Fruit fly (Drosophila melanogaster): ENCODE measurements around the gene ppk16.

ppk16 gene

DNA sequence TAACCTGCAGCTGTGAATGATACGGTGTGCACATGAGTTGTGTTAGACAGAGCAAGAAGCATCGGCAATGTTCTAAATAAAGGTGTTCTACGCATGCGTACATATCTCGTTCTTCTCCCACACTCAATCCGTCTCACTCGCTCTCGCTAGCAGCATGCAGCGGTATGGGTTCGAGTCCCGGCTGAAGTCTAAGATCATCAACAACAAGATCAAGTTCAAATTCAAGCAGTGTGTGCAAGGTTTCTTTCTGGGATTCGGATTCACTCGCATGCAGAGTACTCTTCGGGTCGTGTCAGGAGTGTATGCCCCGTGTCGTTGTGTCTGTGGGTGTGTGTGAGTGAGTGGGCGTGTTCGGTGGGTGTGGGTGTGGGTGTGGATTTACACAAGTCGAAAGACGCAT is 43.6 kb downstream of the ppk16 start (continued):
- TF ChIP-seq Hmr (GFP tag; optimal IDR thresholded peaks at IDR 0.05) = no peak
- no peak for TF ChIP-seq toy (GFP tag; IDR thresholded peaks at IDR 0.05)
- TF ChIP-seq CG13775 (GFP tag; optimal IDR thresholded peaks at IDR 0.05) = no peak
- no peak for TF ChIP-seq CG17186 (GFP tag; optimal IDR thresholded peaks at IDR 0.05)
- peak; percentile 35 for TF ChIP-seq CG8290 (GFP tag; optimal IDR thresholded peaks at IDR 0.05)
- TF ChIP-seq CG8290 (tag; optimal IDR thresholded peaks at IDR 0.05) = no peak
- TF ChIP-seq CG1832 (GFP tag; optimal IDR thresholded peaks at IDR 0.05) = peak; percentile 74
- no peak for TF ChIP-seq CG7786 (GFP tag; optimal IDR thresholded peaks at IDR 0.05)
- no peak for TF ChIP-seq croc (GFP tag; conservative IDR thresholded peaks at IDR 0.05)
- no peak for TF ChIP-seq MESR4 (GFP tag; optimal IDR thresholded peaks at IDR 0.05)
- no peak for TF ChIP-seq hkb (optimal IDR thresholded peaks at IDR 0.05)
- TF ChIP-seq hkb (GFP tag; IDR thresholded peaks at IDR 0.05) = no peak
- peak; percentile 37 for TF ChIP-seq cg (GFP tag; optimal IDR thresholded peaks at IDR 0.05)
- no peak for TF ChIP-seq ci (GFP tag; IDR thresholded peaks at IDR 0.05)
- no peak for TF ChIP-seq az2 (GFP tag; optimal IDR thresholded peaks at IDR 0.05)
- no peak for TF ChIP-seq CG18262 (tag; optimal IDR thresholded peaks at IDR 0.05)
- no peak for TF ChIP-seq zen2 (GFP tag; IDR thresholded peaks at IDR 0.05; ENCODE audit: partially characterized antibody)
- TF ChIP-seq pnt (GFP tag; optimal IDR thresholded peaks at IDR 0.05) = no peak
- peak; percentile 95 for TF ChIP-seq CG2199 (GFP tag; IDR thresholded peaks at IDR 0.05)
- 0 out of 2 replicates have a peak, but pooled peaks have one; percentile 23 for TF ChIP-seq CG10321 (GFP tag; IDR thresholded peaks at IDR 0.05)
- TF ChIP-seq CG10147 (GFP tag; optimal IDR thresholded peaks at IDR 0.05) = no peak
- TF ChIP-seq Xrp1 (GFP tag; IDR thresholded peaks at IDR 0.05) = no peak
- TF ChIP-seq CG10959 (GFP tag; IDR thresholded peaks at IDR 0.05) = no peak
- peak; percentile 4 for TF ChIP-seq CG17829 (tag; optimal IDR thresholded peaks at IDR 0.05)
- TF ChIP-seq CG2202 (tag; optimal IDR thresholded peaks at IDR 0.05) = no peak

DNA sequence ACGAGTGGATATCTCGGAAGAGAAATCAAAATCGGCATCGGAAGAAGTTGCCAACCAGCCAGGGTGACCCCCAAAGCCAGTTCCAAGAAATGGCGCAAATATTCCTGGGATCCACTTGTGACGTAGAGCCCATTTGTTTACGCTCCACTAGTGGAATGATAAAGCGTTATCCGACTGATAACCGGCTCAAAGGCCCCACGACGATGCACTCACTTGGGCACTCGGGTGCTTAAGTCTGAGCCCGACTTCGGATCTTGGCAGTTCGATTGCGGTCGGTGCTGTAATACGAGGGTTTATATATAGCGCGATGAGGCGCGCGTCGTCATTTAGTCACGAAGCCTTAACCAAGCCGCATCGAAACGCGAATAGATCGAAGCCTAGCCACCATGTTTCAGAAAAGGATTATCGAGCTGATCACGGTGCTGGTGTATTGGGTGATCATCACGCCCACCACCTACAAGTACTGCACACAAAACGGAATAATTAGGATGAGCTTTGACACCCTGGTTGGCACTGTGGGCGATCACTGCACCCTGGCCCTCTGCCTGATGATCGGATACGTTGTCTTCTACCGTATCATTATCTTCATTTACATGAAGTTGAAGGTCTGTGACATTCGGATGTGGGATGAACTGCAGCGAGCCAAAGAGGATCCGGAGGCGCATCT is 45.1 kb downstream of the ppk16 start, which contains the start of gene CG13116:
TSS of gene CG13116 (plus strand) at position 323 of the 667 bp plus-strand sequence.
- TF ChIP-seq Ets65A (GFP tag) = peak; percentile 56
- TF ChIP-seq CG12769 (tag; optimal IDR thresholded peaks at IDR 0.05) = peak; percentile 18
- peak; percentile 70; the same call in 2 of the 3 replicates for TF ChIP-seq z (GFP tag; IDR thresholded peaks at IDR 0.05)
- TF ChIP-seq Deaf1 (tag; optimal IDR thresholded peaks at IDR 0.05) = peak; percentile 76
- no peak for TF ChIP-seq sd (tag; optimal IDR thresholded peaks at IDR 0.05)

dm6 chr2L:9728791-9729190 is 46.0 kb downstream of the ppk16 start:
- TF ChIP-seq vvl (GFP tag; IDR thresholded peaks at IDR 0.05) (peak; percentile 69), slou (GFP tag; optimal IDR thresholded peaks at IDR 0.05) (no peak), oc (tag; optimal IDR thresholded peaks at IDR 0.05) (peak; percentile 67), ind (GFP tag; optimal IDR thresholded peaks at IDR 0.05) (no peak), Blimp-1 (GFP tag; optimal IDR thresholded peaks at IDR 0.05) (peak; percentile 10), Doc3 (GFP tag; IDR thresholded peaks at IDR 0.05; ENCODE audit: partially characterized antibody) (no peak), Ets65A (GFP tag) (no peak), chinmo (GFP tag; IDR thresholded peaks at IDR 0.05; ENCODE audit: partially characterized antibody) (peak; percentile 75; the same call in 2 of the 4 replicates), CG13894 (tag; optimal IDR thresholded peaks at IDR 0.05) (peak; percentile 76), cas (GFP tag; IDR thresholded peaks at IDR 0.05) (no peak), PHDP (tag; optimal IDR thresholded peaks at IDR 0.05) (no peak), mam (GFP tag; optimal IDR thresholded peaks at IDR 0.05) (no peak), Spps (tag; optimal IDR thresholded peaks at IDR 0.05) (no peak), tgo (GFP tag; IDR thresholded peaks at IDR 0.05) (no peak), CG9215 (GFP tag; IDR thresholded peaks at IDR 0.05) (no peak), CG1792 (GFP tag; optimal IDR thresholded peaks at IDR 0.05) (no peak), CG7928 (GFP tag; optimal IDR thresholded peaks at IDR 0.05) (no peak), CG3407 (GFP tag; optimal IDR thresholded peaks at IDR 0.05) (no peak), ERR (GFP tag; optimal IDR thresholded peaks at IDR 0.05) (no peak), CG12769 (tag; optimal IDR thresholded peaks at IDR 0.05) (peak; percentile 70), CG4617 (GFP tag; optimal IDR thresholded peaks at IDR 0.05; ENCODE audit: borderline replicate concordance) (no peak), Hsf (GFP tag; optimal IDR thresholded peaks at IDR 0.05) (no peak)
